Fruit fly (Drosophila melanogaster) whole organism, prepupa: ENCODE data around the gene Gyc89Db.

ENCODE experiments used
- CG10631 ChIP-seq: fragments of 200-800 bp; sonication (Bioruptor generic); optimal IDR thresholded peaks from 2 replicates; lab custom pipeline; 2016; ENCODE audit warnings: missing biosample characterization, missing genetic modification characterization
- CG10669 ChIP-seq: fragments of 200-800 bp; sonication (Bioruptor generic); optimal IDR thresholded peaks from 3 replicates; lab custom pipeline; 2018; ENCODE audit warnings: missing biosample characterization, mild to moderate bottlenecking, missing genetic modification characterization, moderate library complexity
- CG11294 ChIP-seq: fragments of 200-800 bp; sonication (Bioruptor generic); IDR thresholded peaks from 2 replicates; pipeline ENCODE4 v1.3.6; 2022; ENCODE audit warnings: missing biosample characterization, missing genetic modification characterization
- CG11762 ChIP-seq: fragments of 200-800 bp; sonication (Bioruptor generic); optimal IDR thresholded peaks from 3 replicates; lab custom pipeline; 2016; ENCODE audit warnings: missing biosample characterization, missing genetic modification characterization; ENCODE audit not compliant: insufficient read depth
- CG15336 ChIP-seq: fragments of 200-800 bp; sonication (Bioruptor generic); IDR thresholded peaks from 2 replicates; pipeline ENCODE4 v1.3.6; 2022; ENCODE audit warnings: missing biosample characterization, missing genetic modification characterization
- CG1621 ChIP-seq: fragments of 200-800 bp; sonication (Bioruptor generic); optimal IDR thresholded peaks from 3 replicates; lab custom pipeline; 2018; ENCODE audit warnings: missing biosample characterization, mild to moderate bottlenecking, missing genetic modification characterization
- CG16779 ChIP-seq: fragments of 200-800 bp; sonication (Bioruptor generic); optimal IDR thresholded peaks from 3 replicates; lab custom pipeline; 2017; ENCODE audit warnings: missing biosample characterization, mild to moderate bottlenecking, missing genetic modification characterization
- CG3032 ChIP-seq: fragments of 200-800 bp; optimal IDR thresholded peaks from 2 replicates; lab custom pipeline; 2019; ENCODE audit warnings: missing biosample characterization, mild to moderate bottlenecking, missing genetic modification characterization, moderate library complexity
- CG31627 ChIP-seq: fragments of 200-800 bp; sonication (Bioruptor generic); optimal IDR thresholded peaks from 3 replicates; lab custom pipeline; 2016; ENCODE audit warnings: missing biosample characterization, missing genetic modification characterization
- CG34406 ChIP-seq: fragments of 200-800 bp; sonication (Bioruptor generic); optimal IDR thresholded peaks from 3 replicates; lab custom pipeline; 2016; ENCODE audit warnings: missing biosample characterization, missing genetic modification characterization
- CG3919 ChIP-seq: fragments of 200-800 bp; sonication (Bioruptor generic); optimal IDR thresholded peaks from 3 replicates; lab custom pipeline; 2016; ENCODE audit warnings: missing biosample characterization, missing genetic modification characterization
- CG4318 ChIP-seq: fragments of 200-800 bp; sonication (Bioruptor generic); optimal IDR thresholded peaks from 3 replicates; lab custom pipeline; 2017; ENCODE audit warnings: missing biosample characterization, mild to moderate bottlenecking, missing genetic modification characterization
- CG6276 ChIP-seq: fragments of 200-800 bp; sonication (Bioruptor generic); optimal IDR thresholded peaks from 2 replicates; lab custom pipeline; 2017; ENCODE audit warnings: missing biosample characterization, mild to moderate bottlenecking, missing genetic modification characterization
- CG6792 ChIP-seq: fragments of 200-800 bp; sonication (Bioruptor generic); optimal IDR thresholded peaks from 3 replicates; lab custom pipeline; 2016; ENCODE audit warnings: missing biosample characterization, missing genetic modification characterization
- CG6808 ChIP-seq: fragments of 200-800 bp; sonication (Bioruptor generic); optimal IDR thresholded peaks from 3 replicates; lab custom pipeline; 2017; ENCODE audit warnings: missing biosample characterization, missing genetic modification characterization, mild to moderate bottlenecking, moderate library complexity, missing genetic modification reagents
- CG6854 ChIP-seq: fragments of 200-800 bp; sonication (Bioruptor generic); optimal IDR thresholded peaks from 2 replicates; lab custom pipeline; 2017; ENCODE audit warnings: missing biosample characterization, mild to moderate bottlenecking, missing genetic modification characterization
- CG7368 ChIP-seq: fragments of 200-800 bp; sonication (Bioruptor generic); optimal IDR thresholded peaks from 3 replicates; lab custom pipeline; 2016; ENCODE audit warnings: missing biosample characterization, missing genetic modification characterization
- CG8119 ChIP-seq: fragments of 200-800 bp; sonication (Bioruptor generic); IDR thresholded peaks from 3 replicates; pipeline ENCODE4 v1.3.6; 2022; ENCODE audit warnings: missing biosample characterization, missing genetic modification characterization
- CG8632 ChIP-seq: fragments of 200-800 bp; sonication (Bioruptor generic); optimal IDR thresholded peaks from 3 replicates; lab custom pipeline; 2016; ENCODE audit warnings: missing biosample characterization, missing genetic modification characterization
- Eip75B ChIP-seq: fragments of 200-800 bp; sonication (Bioruptor generic); optimal IDR thresholded peaks from 3 replicates; lab custom pipeline; 2016; ENCODE audit warnings: missing biosample characterization, missing genetic modification characterization
- Eip78C ChIP-seq: fragments of 200-800 bp; sonication (Bioruptor generic); peaks from one replicate; lab custom pipeline; 2016; ENCODE audit warnings: missing biosample characterization, missing genetic modification characterization
- Eip93F ChIP-seq: fragments of 200-800 bp; sonication (Bioruptor generic); optimal IDR thresholded peaks from 2 replicates; lab custom pipeline; 2016; ENCODE audit warnings: missing biosample characterization, mild to moderate bottlenecking, missing genetic modification characterization
- Ets21C ChIP-seq: fragments of 200-800 bp; sonication (Bioruptor generic); optimal IDR thresholded peaks from 3 replicates; lab custom pipeline; 2016; ENCODE audit warnings: missing biosample characterization, missing genetic modification characterization
- Ets96B ChIP-seq: fragments of 200-800 bp; optimal IDR thresholded peaks from 2 replicates; lab custom pipeline; 2019; ENCODE audit warnings: missing biosample characterization, mild to moderate bottlenecking, missing genetic modification characterization, moderate library complexity
- Hr4 ChIP-seq: fragments of 200-800 bp; sonication (Bioruptor generic); optimal IDR thresholded peaks from 3 replicates; lab custom pipeline; 2016; ENCODE audit warnings: missing biosample characterization, missing genetic modification characterization
- Met ChIP-seq: fragments of 200-800 bp; sonication (Bioruptor generic); optimal IDR thresholded peaks from 3 replicates; lab custom pipeline; 2016; ENCODE audit warnings: missing biosample characterization, missing genetic modification characterization
- Sox14 ChIP-seq: fragments of 200-800 bp; sonication (Bioruptor generic); optimal IDR thresholded peaks from 3 replicates; lab custom pipeline; 2016; ENCODE audit warnings: missing biosample characterization, missing genetic modification characterization
- achi ChIP-seq: fragments of 200-800 bp; sonication (Bioruptor generic); optimal IDR thresholded peaks from 3 replicates; lab custom pipeline; 2016; ENCODE audit warnings: missing biosample characterization, missing genetic modification characterization
- acj6 ChIP-seq: fragments of 200-800 bp; sonication (Bioruptor generic); optimal IDR thresholded peaks from 3 replicates; lab custom pipeline; 2016; ENCODE audit warnings: missing biosample characterization, missing genetic modification characterization
- cyc ChIP-seq: fragments of 200-800 bp; sonication (Bioruptor generic); optimal IDR thresholded peaks from 3 replicates; lab custom pipeline; 2016; ENCODE audit warnings: missing biosample characterization, missing genetic modification characterization
- dac ChIP-seq: fragments of 200-800 bp; sonication (Bioruptor generic); optimal IDR thresholded peaks from 2 replicates; lab custom pipeline; 2017; ENCODE audit warnings: missing biosample characterization, mild to moderate bottlenecking, missing genetic modification characterization
- esn ChIP-seq: fragments of 200-800 bp; sonication (Bioruptor generic); optimal IDR thresholded peaks from 2 replicates; lab custom pipeline; 2016; ENCODE audit warnings: missing biosample characterization, mild to moderate bottlenecking, missing genetic modification characterization, moderate library complexity
- fd59A ChIP-seq: fragments of 200-800 bp; sonication (Bioruptor generic); optimal IDR thresholded peaks from 2 replicates; lab custom pipeline; 2017; ENCODE audit warnings: missing biosample characterization, mild to moderate bottlenecking, missing genetic modification characterization, missing genetic modification reagents
- fkh ChIP-seq: fragments of 200-800 bp; sonication (Bioruptor generic); optimal IDR thresholded peaks from 3 replicates; lab custom pipeline; 2017; ENCODE audit warnings: missing biosample characterization, mild to moderate bottlenecking, missing genetic modification characterization, moderate library complexity
- lz ChIP-seq: fragments of 200-800 bp; sonication (Bioruptor generic); optimal IDR thresholded peaks from 3 replicates; lab custom pipeline; 2016; ENCODE audit warnings: missing biosample characterization, missing genetic modification characterization
- net ChIP-seq: fragments of 200-800 bp; sonication (Bioruptor generic); optimal IDR thresholded peaks from 3 replicates; lab custom pipeline; 2016; ENCODE audit warnings: missing biosample characterization, missing genetic modification characterization
- salr ChIP-seq, 2 experiments: fragments of 200-800 bp; sonication (Bioruptor generic); optimal IDR thresholded peaks; 3 replicates each; lab custom pipeline; 2016 to 2018; ENCODE audit warnings: missing biosample characterization in 2 of 2, missing genetic modification characterization in 2 of 2, mild to moderate bottlenecking in 1 of 2
- ss ChIP-seq, 2 experiments: fragments of 200-800 bp; sonication (Bioruptor generic); optimal IDR thresholded peaks; 2 replicates in 1 of 2; 3 replicates in 1 of 2; lab custom pipeline; 2017 to 2018; ENCODE audit warnings: mild to moderate bottlenecking in 2 of 2, missing biosample characterization in 2 of 2, missing genetic modification characterization in 2 of 2, moderate library complexity in 1 of 2
- svp ChIP-seq: fragments of 200-800 bp; sonication (Bioruptor generic); peaks from one replicate; lab custom pipeline; 2016; ENCODE audit warnings: missing biosample characterization, missing genetic modification characterization
- topi ChIP-seq: fragments of 200-800 bp; sonication (Bioruptor generic); optimal IDR thresholded peaks from 3 replicates; lab custom pipeline; 2016; ENCODE audit warnings: missing biosample characterization, missing genetic modification characterization
- vri ChIP-seq: fragments of 200-800 bp; sonication (Bioruptor generic); optimal IDR thresholded peaks from 3 replicates; lab custom pipeline; 2016; ENCODE audit warnings: missing biosample characterization, mild to moderate bottlenecking, missing genetic modification characterization

The Gyc89Db gene

dm6 chr3R:16504541-16504940, 27.6 kb downstream of the Gyc89Db start:
- TF ChIP-seq Met (GFP tag; lab: Kevin White, UChicago) = no peak
- no peak for TF ChIP-seq Hr4
- no peak for TF ChIP-seq Ets96B
- no peak for TF ChIP-seq CG6854 (GFP tag; lab: Kevin White, UChicago)
- no peak for TF ChIP-seq CG8632 (GFP tag; lab: Kevin White, UChicago)
- TF ChIP-seq CG34406 (GFP tag; lab: Kevin White, UChicago) = no peak
- no peak for TF ChIP-seq CG6276 (GFP tag; lab: Kevin White, UChicago)
- TF ChIP-seq fkh (GFP tag; lab: Kevin White, UChicago) = no peak

- peak; percentile 62 for TF ChIP-seq svp (GFP tag; lab: Kevin White, UChicago)
- TF ChIP-seq ss (GFP tag; optimal IDR thresholded peaks at IDR 0.05; lab: Kevin White, UChicago) = peak in 1 of 2 experiments; percentile 91
- TF ChIP-seq cyc (GFP tag; lab: Kevin White, UChicago) = no peak
Observed at dm6 chr3R:16507706-16508105, 30.8 kb downstream of the Gyc89Db start.

dm6 chr3R:16510128-16510527, 33.2 kb downstream of the Gyc89Db start:
- peak; percentile 42 for TF ChIP-seq Met (GFP tag; lab: Kevin White, UChicago)
- peak; percentile 51 for TF ChIP-seq svp (GFP tag; lab: Kevin White, UChicago)
- peak; percentile 42 for TF ChIP-seq Eip78C
- TF ChIP-seq vri (GFP tag; lab: Kevin White, UChicago) = no peak
- no peak for TF ChIP-seq Eip75B (GFP tag; lab: Kevin White, UChicago)
- TF ChIP-seq esn (GFP tag; lab: Kevin White, UChicago) = peak; percentile 1

dm6 chr3R:16518150-16518662, 41.3 kb downstream of the Gyc89Db start:
- TF ChIP-seq CG6792 (GFP tag; lab: Kevin White, UChicago) (no peak), CG4318 (GFP tag; lab: Kevin White, UChicago) (no peak), achi (GFP tag; lab: Kevin White, UChicago) (no peak), svp (GFP tag; lab: Kevin White, UChicago) (peak; percentile 55)

- TF ChIP-seq dac (no peak), CG8632 (GFP tag; lab: Kevin White, UChicago) (no peak), Eip78C (peak; percentile 75), net (GFP tag; lab: Kevin White, UChicago) (no peak), fkh (GFP tag; lab: Kevin White, UChicago) (no peak), Hr4 (peak; percentile 62), CG3032 (peak; percentile 37), CG31627 (GFP tag; lab: Kevin White, UChicago) (no peak), Ets21C (GFP tag; lab: Kevin White, UChicago) (no peak), Ets96B (peak; percentile 56), CG4318 (GFP tag; lab: Kevin White, UChicago) (peak; percentile 15), fd59A (GFP tag; lab: Kevin White, UChicago) (peak; percentile 17), CG16779 (tag; lab: Kevin White, UChicago) (no peak), CG7368 (GFP tag; lab: Kevin White, UChicago) (no peak), Eip75B (GFP tag; lab: Kevin White, UChicago) (no peak), CG6808 (GFP tag; lab: Kevin White, UChicago) (no peak), CG3919 (peak; percentile 25), Met (GFP tag; lab: Kevin White, UChicago) (no peak), svp (GFP tag; lab: Kevin White, UChicago) (peak; percentile 77), Sox14 (GFP tag; lab: Kevin White, UChicago) (peak; percentile 31), acj6 (GFP tag; lab: Kevin White, UChicago) (peak; percentile 23), lz (no peak), CG34406 (GFP tag; lab: Kevin White, UChicago) (peak; percentile 16), CG8119 (peak; percentile 57; the same call in 2 of the 3 replicates), CG11294 (GFP tag; lab: Robert Waterston, UW) (no peak), CG10669 (GFP tag; lab: Kevin White, UChicago) (peak; percentile 28), salr (GFP tag; optimal IDR thresholded peaks at IDR 0.05; lab: Kevin White, UChicago) (no peak), CG10631 (GFP tag; lab: Kevin White, UChicago) (peak; percentile 11), CG11762 (GFP tag; lab: Kevin White, UChicago) (no peak), esn (GFP tag; lab: Kevin White, UChicago) (no peak), ss (GFP tag; optimal IDR thresholded peaks at IDR 0.05; lab: Kevin White, UChicago) (peak in 1 of 2 experiments; percentile 3), Eip93F (GFP tag; lab: Kevin White, UChicago) (no peak), CG15336 (GFP tag; lab: Robert Waterston, UW) (peak; percentile 51; the same call in 1 of the 2 replicates), CG1621 (no peak), CG6276 (GFP tag; lab: Kevin White, UChicago) (peak; percentile 35), topi (GFP tag; lab: Kevin White, UChicago) (no peak)
Observed at dm6 chr3R:16523395-16523794, 46.5 kb downstream of the Gyc89Db start.
